Worm (Caenorhabditis elegans): ENCODE data around the gene F38B6.7.

F38B6.7 gene

DNA sequence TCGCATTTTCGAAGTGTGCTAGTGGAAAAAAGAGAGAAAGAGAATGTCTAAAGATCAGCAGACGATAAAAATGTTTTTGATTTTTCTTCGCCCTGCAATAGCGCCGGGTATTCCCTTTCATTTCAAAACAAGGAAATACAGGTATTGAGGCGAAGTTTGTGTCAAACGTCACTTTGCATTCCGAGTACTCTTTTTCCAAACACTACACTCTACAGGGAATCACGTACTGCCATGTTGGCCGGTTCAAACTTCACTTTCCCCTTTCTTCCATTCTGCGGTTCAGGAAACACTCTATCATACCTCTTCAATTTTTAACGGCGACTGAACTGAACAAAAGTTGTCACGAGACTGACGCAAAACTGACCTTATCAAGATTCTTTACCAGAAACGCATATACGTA, 40.4 kb upstream of the F38B6.7 start:
- no peak for TF ChIP-seq him-1 (tag; optimal IDR thresholded peaks at IDR 0.05)
- TF ChIP-seq dao-5 (tag; optimal IDR thresholded peaks at IDR 0.05) = no peak
- no peak for TF ChIP-seq W03F9.2 (tag; optimal IDR thresholded peaks at IDR 0.05)

ce11 chrX:6737329-6738008, 39.3 kb upstream of the F38B6.7 start:
- TF ChIP-seq him-1 (tag; optimal IDR thresholded peaks at IDR 0.05) (peak; percentile 84), W03F9.2 (tag; optimal IDR thresholded peaks at IDR 0.05) (no peak)

ce11 chrX:6736358-6736991, 38.3 kb upstream of the F38B6.7 start:
- no peak for TF ChIP-seq dao-5 (tag; optimal IDR thresholded peaks at IDR 0.05)
- TF ChIP-seq W03F9.2 (tag; optimal IDR thresholded peaks at IDR 0.05) = peak; percentile 37

ce11 chrX:6735494-6735893, 37.3 kb upstream of the F38B6.7 start:
- TF ChIP-seq him-1 (tag; optimal IDR thresholded peaks at IDR 0.05) (no peak), W03F9.2 (tag; optimal IDR thresholded peaks at IDR 0.05) (no peak), dao-5 (tag; optimal IDR thresholded peaks at IDR 0.05) (no peak)

ce11 chrX:6733201-6733600, 35.0 kb upstream of the F38B6.7 start, which contains the start of gene R03E9.2:
Gene R03E9.2 (minus strand): TSS chrX:6733301.
- TF ChIP-seq W03F9.2 (tag; optimal IDR thresholded peaks at IDR 0.05) (no peak), him-1 (tag; optimal IDR thresholded peaks at IDR 0.05) (no peak), dao-5 (tag; optimal IDR thresholded peaks at IDR 0.05) (no peak)

ce11 chrX:6729593-6729992, 31.4 kb upstream of the F38B6.7 start, which contains the start of gene K11G12.6:
Gene K11G12.6 (minus strand): TSS chrX:6729657.
- TF ChIP-seq him-1 (tag; optimal IDR thresholded peaks at IDR 0.05) = no peak
- TF ChIP-seq dao-5 (tag; optimal IDR thresholded peaks at IDR 0.05) = no peak
- TF ChIP-seq W03F9.2 (tag; optimal IDR thresholded peaks at IDR 0.05) = no peak

DNA sequence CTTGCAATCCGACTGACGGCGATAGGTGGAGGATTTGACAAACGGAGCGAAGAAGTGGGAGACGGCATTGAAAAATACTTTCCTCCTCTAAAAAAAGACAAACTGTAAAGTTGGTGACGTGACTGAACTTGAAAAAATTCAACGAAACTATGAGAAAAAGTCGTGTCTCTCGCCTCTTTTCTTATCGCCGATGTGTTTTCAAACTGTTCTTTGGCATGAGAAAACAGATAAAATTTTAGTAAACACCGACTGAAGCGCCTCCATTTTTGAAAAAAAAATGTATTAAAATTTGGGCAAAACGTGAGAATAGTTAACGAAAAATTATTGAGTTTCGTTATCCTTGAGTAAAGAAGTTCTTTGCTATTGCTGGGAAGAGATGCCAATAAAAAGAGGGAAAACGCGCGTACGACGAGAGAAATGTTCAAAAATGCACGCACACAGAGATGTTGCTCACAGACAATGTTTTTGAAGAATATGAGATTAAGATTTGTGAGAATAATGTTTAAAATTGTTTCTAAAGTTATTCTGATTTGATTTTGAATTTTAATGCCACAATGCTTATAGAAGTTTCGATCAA, 30.7 kb upstream of the F38B6.7 start:
- no peak for TF ChIP-seq dao-5 (tag; optimal IDR thresholded peaks at IDR 0.05)
- TF ChIP-seq him-1 (tag; optimal IDR thresholded peaks at IDR 0.05) = no peak
- no peak for TF ChIP-seq W03F9.2 (tag; optimal IDR thresholded peaks at IDR 0.05)

- TF ChIP-seq him-1 (tag; optimal IDR thresholded peaks at IDR 0.05) (no peak), dao-5 (tag; optimal IDR thresholded peaks at IDR 0.05) (no peak), W03F9.2 (tag; optimal IDR thresholded peaks at IDR 0.05) (no peak)
Measured at ce11 chrX:6725260-6725718, 27.1 kb upstream of the F38B6.7 start, which contains the start of gene slc-25A10. Gene slc-25A10 (minus strand): TSS chrX:6725668.

ce11 chrX:6722966-6723365, 24.8 kb upstream of the F38B6.7 start, which contains the start of gene smf-1:
Gene smf-1 (minus strand): TSS chrX:6723066.
- no peak for TF ChIP-seq dao-5 (tag; optimal IDR thresholded peaks at IDR 0.05)
- no peak for TF ChIP-seq W03F9.2 (tag; optimal IDR thresholded peaks at IDR 0.05)
- TF ChIP-seq him-1 (tag; optimal IDR thresholded peaks at IDR 0.05) = no peak

- TF ChIP-seq W03F9.2 (tag; optimal IDR thresholded peaks at IDR 0.05) (no peak), dao-5 (tag; optimal IDR thresholded peaks at IDR 0.05) (no peak), him-1 (tag; optimal IDR thresholded peaks at IDR 0.05) (no peak)
Measured at ce11 chrX:6718595-6718994, 20.4 kb upstream of the F38B6.7 start, which contains the start of gene smf-2. Gene smf-2 (minus strand): TSS chrX:6718695.

DNA sequence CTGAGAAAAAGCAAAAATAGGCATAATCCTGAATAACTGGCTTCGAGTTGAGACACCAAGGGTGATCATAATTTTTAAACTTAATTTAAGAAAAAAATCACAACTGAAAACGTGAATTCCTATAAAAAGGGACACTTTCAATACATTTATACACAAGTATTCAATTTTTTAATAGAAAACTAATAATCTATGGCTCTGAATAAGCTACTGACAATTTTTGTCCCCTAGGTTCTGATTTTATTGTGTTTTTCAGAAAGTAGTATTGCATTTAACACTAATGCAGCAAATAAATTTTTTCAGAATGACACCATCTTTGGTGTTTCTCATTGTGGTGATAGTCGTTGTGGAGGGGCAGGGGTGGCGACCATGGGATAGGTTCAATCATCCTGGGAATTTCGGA, 15.1 kb upstream of the F38B6.7 start, which contains the start of gene nas-11:
Gene nas-11, plus strand, starts transcription at position 301 of the 400 bp plus-strand sequence.
- no peak for TF ChIP-seq dao-5 (tag; optimal IDR thresholded peaks at IDR 0.05)

ce11 chrX:6709238-6709637, 11.1 kb upstream of the F38B6.7 start, which contains the start of gene acr-3:
Gene acr-3 (plus strand): TSS chrX:6709538.
- TF ChIP-seq dao-5 (tag; optimal IDR thresholded peaks at IDR 0.05) = no peak
- TF ChIP-seq him-1 (tag; optimal IDR thresholded peaks at IDR 0.05) = no peak
- no peak for TF ChIP-seq W03F9.2 (tag; optimal IDR thresholded peaks at IDR 0.05)

DNA sequence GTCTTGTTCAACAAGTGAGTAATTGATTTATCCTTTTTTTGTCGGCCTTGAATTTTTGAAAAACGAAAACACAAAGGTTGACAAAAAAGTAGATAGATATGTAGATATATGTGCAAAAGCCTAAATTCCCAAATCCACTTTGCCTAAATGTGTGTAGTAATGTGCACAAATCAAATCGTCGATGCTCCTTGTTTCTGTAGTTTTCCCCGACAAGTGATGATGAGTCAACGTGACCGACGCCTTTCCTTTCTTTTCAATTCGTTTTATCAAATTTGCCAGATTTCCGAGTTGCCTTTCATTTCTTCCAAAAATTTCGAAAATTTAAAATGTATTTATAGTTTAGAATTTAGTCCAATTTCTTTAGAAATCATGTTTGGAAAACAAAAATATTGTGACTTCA, 7.0 kb upstream of the F38B6.7 start:
- no peak for TF ChIP-seq him-1 (tag; optimal IDR thresholded peaks at IDR 0.05)
- TF ChIP-seq dao-5 (tag; optimal IDR thresholded peaks at IDR 0.05) = no peak
- TF ChIP-seq W03F9.2 (tag; optimal IDR thresholded peaks at IDR 0.05) = no peak

DNA sequence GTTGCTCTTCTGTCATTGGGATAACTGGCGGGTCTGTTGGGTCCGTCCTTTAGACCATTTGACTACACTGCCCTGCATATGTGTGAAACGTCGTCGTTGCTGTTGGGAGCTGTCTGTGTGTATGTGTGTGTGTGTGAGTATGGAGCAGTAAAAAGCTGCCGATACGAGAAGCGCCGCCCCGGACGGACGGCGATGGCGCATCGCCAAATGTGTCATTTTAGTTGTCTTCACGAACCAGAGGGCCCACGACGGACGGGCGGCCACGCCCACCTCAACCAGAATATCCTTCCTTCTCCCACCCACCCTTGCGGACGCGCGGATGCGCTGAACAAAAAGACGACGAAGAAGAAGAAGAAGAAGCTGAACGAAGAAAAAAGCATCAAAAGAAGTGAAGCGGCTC, 4.1 kb upstream of the F38B6.7 start, which contains the start of gene acr-2:
Gene acr-2, plus strand, starts transcription at position 301 of the 400 bp plus-strand sequence.
- TF ChIP-seq dao-5 (tag; optimal IDR thresholded peaks at IDR 0.05) = no peak
- TF ChIP-seq him-1 (tag; optimal IDR thresholded peaks at IDR 0.05) = no peak
- TF ChIP-seq W03F9.2 (tag; optimal IDR thresholded peaks at IDR 0.05) = no peak

Measured in whole organism, L4/young adult.